Worm (Caenorhabditis elegans) whole organism, L2 larva: ENCODE data around the gene umps-1.

Source experiments
- nhr-12 ChIP-seq: fragments of 150-350 bp; optimal IDR thresholded peaks from 2 replicates; lab custom pipeline; 2014; ENCODE audit warnings: missing biosample characterization, missing genetic modification characterization
- snpc-4 ChIP-seq: fragments of 150-350 bp; optimal IDR thresholded peaks from 2 replicates; lab custom pipeline; 2014; ENCODE audit warnings: missing biosample characterization, missing genetic modification characterization

DNA sequence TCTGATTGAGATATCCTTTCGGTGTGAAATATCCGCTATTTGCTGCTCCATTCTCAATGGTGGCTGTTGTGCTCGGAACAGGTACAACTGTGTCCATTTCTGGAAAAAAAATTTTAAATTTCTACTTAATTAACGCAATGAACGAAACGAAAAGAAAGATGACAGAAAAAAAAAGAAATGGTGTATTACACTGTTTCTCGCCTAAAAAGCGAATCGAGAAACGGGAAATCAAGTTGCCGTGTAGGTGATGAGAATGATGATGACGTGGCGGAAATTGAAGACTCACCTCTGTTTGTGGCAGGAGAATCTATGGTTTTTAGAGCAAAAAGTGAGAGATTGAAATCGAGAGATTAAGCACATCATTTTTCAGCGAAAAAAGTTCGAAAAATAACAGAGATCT lies 29.0 kb upstream of the umps-1 start, which contains the start of gene C38H2.3:
- TF ChIP-seq snpc-4, result no peak
- TF ChIP-seq nhr-12 (tag; lab: Kevin White, UChicago), result no peak
